Worm (Caenorhabditis elegans) whole organism, mixed stage, embryonic: ENCODE data around the gene kcnl-1.

ENCODE experiments used
- bed-3 ChIP-seq: fragments of 200-800 bp; sonication (Bioruptor generic); optimal IDR thresholded peaks from 3 replicates; lab custom pipeline; 2018; ENCODE audit warnings: mild to moderate bottlenecking, missing genetic modification characterization, moderate library complexity, missing compliant biosample characterization
- blmp-1 ChIP-seq: fragments of 150-350 bp; optimal IDR thresholded peaks from 2 replicates; lab custom pipeline; 2014; ENCODE audit warnings: missing biosample characterization, missing genetic modification characterization
- ceh-43 ChIP-seq: fragments of 200-800 bp; sonication (Bioruptor generic); optimal IDR thresholded peaks from 2 replicates; lab custom pipeline; 2018; ENCODE audit warnings: mild to moderate bottlenecking, missing genetic modification characterization, moderate library complexity, missing compliant biosample characterization
- ceh-83 ChIP-seq: fragments of 200-800 bp; sonication (Bioruptor generic); optimal IDR thresholded peaks from 2 replicates; lab custom pipeline; 2018; ENCODE audit warnings: mild to moderate bottlenecking, missing genetic modification characterization, missing compliant biosample characterization
- ces-1 ChIP-seq: fragments of 150-350 bp; optimal IDR thresholded peaks from 2 replicates; lab custom pipeline; 2014; ENCODE audit warnings: missing biosample characterization, missing genetic modification reagents, missing genetic modification characterization
- cnd-1 ChIP-seq: fragments of 200-800 bp; sonication (Bioruptor generic); optimal IDR thresholded peaks from 2 replicates; lab custom pipeline; 2018; ENCODE audit warnings: mild to moderate bottlenecking, missing genetic modification characterization, missing compliant biosample characterization
- drap-1 ChIP-seq: fragments of 200-800 bp; sonication (Bioruptor generic); optimal IDR thresholded peaks from 3 replicates; lab custom pipeline; 2018; ENCODE audit warnings: mild to moderate bottlenecking, missing genetic modification characterization, missing compliant biosample characterization
- elt-1 ChIP-seq: sonication (generic microtip); optimal IDR thresholded peaks from 2 replicates; lab custom pipeline; 2017; ENCODE audit warnings: missing genetic modification characterization, mild to moderate bottlenecking, missing compliant biosample characterization, antibody characterized with exemption, moderate library complexity, borderline replicate concordance; ENCODE audit not compliant: insufficient read depth
- elt-3 ChIP-seq: fragments of 150-350 bp; optimal IDR thresholded peaks from 2 replicates; lab custom pipeline; 2014; ENCODE audit warnings: missing biosample characterization, missing genetic modification characterization
- flh-1 ChIP-seq: fragments of 200-800 bp; sonication (Bioruptor generic); optimal IDR thresholded peaks from 2 replicates; lab custom pipeline; 2018; ENCODE audit warnings: mild to moderate bottlenecking, missing genetic modification characterization, moderate library complexity, missing compliant biosample characterization
- ham-2 ChIP-seq: fragments of 200-800 bp; sonication (Bioruptor generic); optimal IDR thresholded peaks from 2 replicates; lab custom pipeline; 2018; ENCODE audit warnings: mild to moderate bottlenecking, missing genetic modification characterization, missing compliant biosample characterization
- hlh-1 ChIP-seq: fragments of 150-350 bp; optimal IDR thresholded peaks from 2 replicates; lab custom pipeline; 2014; ENCODE audit warnings: missing biosample characterization, missing genetic modification reagents, missing genetic modification characterization
- lin-13 ChIP-seq: fragments of 150-350 bp; optimal IDR thresholded peaks from 2 replicates; lab custom pipeline; 2014; ENCODE audit warnings: missing biosample characterization, missing genetic modification characterization
- lin-32 ChIP-seq: fragments of 200-800 bp; sonication (Bioruptor generic); optimal IDR thresholded peaks from 2 replicates; lab custom pipeline; 2018; ENCODE audit warnings: mild to moderate bottlenecking, missing genetic modification characterization, missing compliant biosample characterization
- lsy-2 ChIP-seq: fragments of 150-350 bp; optimal IDR thresholded peaks from 2 replicates; lab custom pipeline; 2014; ENCODE audit warnings: missing biosample characterization, missing genetic modification characterization
- mab-5 ChIP-seq: fragments of 150-350 bp; optimal IDR thresholded peaks from 2 replicates; lab custom pipeline; 2014; ENCODE audit warnings: missing biosample characterization, missing genetic modification characterization
- mep-1 ChIP-seq: fragments of 150-350 bp; optimal IDR thresholded peaks from 2 replicates; lab custom pipeline; 2017; ENCODE audit warnings: missing biosample characterization, missing genetic modification reagents, missing genetic modification characterization, inconsistent platforms
- mls-2 ChIP-seq: sonication (generic microtip); optimal IDR thresholded peaks from 2 replicates; lab custom pipeline; 2016; ENCODE audit warnings: mild to moderate bottlenecking, missing genetic modification characterization, moderate library complexity, missing compliant biosample characterization
- nhr-12 ChIP-seq: fragments of 150-350 bp; optimal IDR thresholded peaks from 2 replicates; lab custom pipeline; 2014; ENCODE audit warnings: missing biosample characterization, missing genetic modification characterization
- nhr-2 ChIP-seq: fragments of 150-350 bp; optimal IDR thresholded peaks from 2 replicates; lab custom pipeline; 2014; ENCODE audit warnings: missing biosample characterization, missing genetic modification characterization
- nhr-28 ChIP-seq: fragments of 150-350 bp; optimal IDR thresholded peaks from 2 replicates; lab custom pipeline; 2014; ENCODE audit warnings: missing biosample characterization, missing genetic modification characterization
- nhr-76 ChIP-seq: sonication (generic microtip); optimal IDR thresholded peaks from 2 replicates; lab custom pipeline; 2017; ENCODE audit warnings: missing biosample characterization, missing genetic modification characterization
- pha-4 ChIP-seq: fragments of 150-350 bp; optimal IDR thresholded peaks from 2 replicates; lab custom pipeline; 2018; ENCODE audit warnings: missing biosample characterization, missing genetic modification reagents, missing genetic modification characterization
- sem-2 ChIP-seq: fragments of 200-800 bp; sonication (Bioruptor generic); optimal IDR thresholded peaks from 2 replicates; lab custom pipeline; 2018; ENCODE audit warnings: mild to moderate bottlenecking, missing genetic modification characterization, missing compliant biosample characterization
- tbx-8 ChIP-seq: fragments of 200-800 bp; sonication (Bioruptor generic); optimal IDR thresholded peaks from 2 replicates; lab custom pipeline; 2018; ENCODE audit warnings: mild to moderate bottlenecking, missing genetic modification characterization, moderate library complexity, missing compliant biosample characterization
- unc-120 ChIP-seq: sonication (generic microtip); optimal IDR thresholded peaks from 2 replicates; lab custom pipeline; 2017; ENCODE audit warnings: missing genetic modification characterization, missing compliant biosample characterization; ENCODE audit not compliant: poor library complexity, severe bottlenecking
- unc-39 ChIP-seq: fragments of 150-350 bp; optimal IDR thresholded peaks from 2 replicates; lab custom pipeline; 2014; ENCODE audit warnings: missing biosample characterization, missing genetic modification characterization
- unc-62 ChIP-seq: fragments of 150-350 bp; optimal IDR thresholded peaks from 2 replicates; lab custom pipeline; 2014; ENCODE audit warnings: missing biosample characterization, missing genetic modification reagents, missing genetic modification characterization
- zip-8 ChIP-seq: fragments of 150-350 bp; optimal IDR thresholded peaks from 2 replicates; lab custom pipeline; 2014; ENCODE audit warnings: missing biosample characterization, missing genetic modification characterization
- ztf-11 ChIP-seq: fragments of 150-350 bp; optimal IDR thresholded peaks from 2 replicates; lab custom pipeline; 2014; ENCODE audit warnings: missing biosample characterization, missing genetic modification characterization

The kcnl-1 gene

DNA sequence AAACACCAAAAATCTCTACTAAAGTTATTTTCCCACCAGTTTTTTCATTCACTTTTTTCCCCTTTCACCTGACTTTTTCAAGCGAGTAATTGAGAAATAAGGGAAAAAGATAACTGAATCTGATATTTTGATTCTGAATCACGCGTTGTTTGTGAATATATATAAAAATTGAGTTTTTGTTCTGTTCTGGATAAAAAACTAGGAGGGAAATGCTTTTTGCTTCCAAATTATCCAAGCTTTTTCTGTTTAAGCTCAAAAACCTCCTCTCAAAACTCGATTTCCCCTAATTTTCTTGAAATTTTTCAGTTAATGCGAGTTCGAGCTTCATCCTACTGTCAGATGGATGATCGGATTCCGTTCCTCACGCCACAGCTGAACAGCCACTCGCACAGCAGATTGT is at the start of gene kcnl-1:
TSS of gene kcnl-1 (plus strand) at position 301 of the 400 bp plus-strand sequence.
- TF ChIP-seq ceh-83 (GFP tag; lab: Kevin White, UChicago) (no peak), ham-2 (no peak), elt-1 (tag; lab: Kevin White, UChicago) (no peak), zip-8 (no peak), mab-5 (tag; lab: Kevin White, UChicago) (no peak), ces-1 (GFP tag; lab: Kevin White, UChicago) (no peak), ceh-43 (GFP tag; lab: Kevin White, UChicago) (no peak), mls-2 (tag; lab: Kevin White, UChicago) (no peak), hlh-1 (tag; lab: Kevin White, UChicago) (no peak), elt-3 (no peak), unc-62 (no peak), lsy-2 (no peak), ztf-11 (tag; lab: Kevin White, UChicago) (no peak), mep-1 (tag; lab: Kevin White, UChicago) (no peak), blmp-1 (tag; lab: Kevin White, UChicago) (no peak), cnd-1 (tag; lab: Kevin White, UChicago) (no peak)

DNA sequence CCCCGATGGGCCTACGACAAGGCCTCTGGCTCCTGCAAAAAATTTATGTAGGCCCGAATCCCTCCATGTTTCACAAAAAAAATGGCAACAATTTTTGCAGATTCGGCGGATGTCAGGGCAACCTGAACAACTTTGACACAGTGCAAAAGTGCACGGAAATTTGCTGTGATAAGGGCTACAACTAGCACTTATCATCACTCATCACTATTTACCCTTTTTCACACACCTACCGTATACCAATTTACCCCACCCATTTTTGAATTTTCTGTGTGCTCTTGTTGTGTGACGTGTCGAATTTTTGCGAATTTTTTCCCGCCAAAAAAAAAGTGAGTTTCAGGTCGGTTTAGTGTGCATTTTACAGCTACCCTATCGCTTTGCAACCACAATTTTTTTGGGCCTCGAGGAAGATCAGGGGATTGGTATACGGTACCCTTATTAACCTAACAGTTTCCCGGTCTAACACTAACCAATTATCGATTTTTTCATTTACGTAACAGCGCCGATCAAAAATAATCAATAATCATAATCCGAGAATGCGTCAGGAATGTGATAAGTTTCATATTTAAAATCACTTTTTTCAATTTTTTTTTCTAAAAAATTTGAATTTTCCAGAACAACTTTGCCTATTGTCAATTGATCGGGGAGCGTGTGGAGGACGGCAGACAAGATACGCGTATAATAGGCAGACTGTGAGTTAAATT is 46.6 kb upstream of the kcnl-1 start:
- TF ChIP-seq tbx-8 (GFP tag; lab: Kevin White, UChicago) (no peak), nhr-28 (tag; lab: Kevin White, UChicago) (no peak), elt-1 (tag; lab: Kevin White, UChicago) (no peak), flh-1 (no peak), mab-5 (tag; lab: Kevin White, UChicago) (no peak), drap-1 (no peak), elt-3 (no peak), nhr-2 (tag; lab: Kevin White, UChicago) (no peak), unc-120 (tag; lab: Kevin White, UChicago) (no peak), cnd-1 (tag; lab: Kevin White, UChicago) (no peak), ham-2 (no peak), blmp-1 (tag; lab: Kevin White, UChicago) (no peak), nhr-12 (tag; lab: Kevin White, UChicago) (no peak)

DNA sequence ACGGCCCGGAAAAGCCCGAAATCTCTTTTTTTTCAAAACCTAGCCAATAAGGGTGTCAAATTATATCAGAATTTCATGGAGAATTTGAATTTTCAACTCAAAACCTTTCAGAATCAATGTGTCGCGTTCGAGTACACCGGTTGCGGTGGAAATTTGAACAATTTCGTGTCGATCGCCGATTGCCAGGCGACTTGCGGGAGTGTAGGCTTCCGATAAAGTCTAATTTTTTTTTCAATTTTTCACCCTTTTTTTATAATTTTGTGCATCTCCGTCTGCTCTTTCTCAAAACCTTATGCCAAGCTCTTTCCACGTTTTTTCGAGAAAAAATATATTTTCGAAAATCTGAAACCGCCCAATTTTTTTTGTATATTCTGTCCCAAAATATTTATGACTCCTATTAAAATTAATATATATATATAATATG is 45.7 kb upstream of the kcnl-1 start:
- TF ChIP-seq ces-1 (GFP tag; lab: Kevin White, UChicago) (no peak), sem-2 (GFP tag; lab: Kevin White, UChicago) (no peak), unc-62 (no peak), pha-4 (tag; lab: Kevin White, UChicago) (no peak), ceh-43 (GFP tag; lab: Kevin White, UChicago) (no peak), drap-1 (no peak), elt-1 (tag; lab: Kevin White, UChicago) (no peak), cnd-1 (tag; lab: Kevin White, UChicago) (no peak)
- TF ChIP-seq, all 35 proteins: peak for 0

DNA sequence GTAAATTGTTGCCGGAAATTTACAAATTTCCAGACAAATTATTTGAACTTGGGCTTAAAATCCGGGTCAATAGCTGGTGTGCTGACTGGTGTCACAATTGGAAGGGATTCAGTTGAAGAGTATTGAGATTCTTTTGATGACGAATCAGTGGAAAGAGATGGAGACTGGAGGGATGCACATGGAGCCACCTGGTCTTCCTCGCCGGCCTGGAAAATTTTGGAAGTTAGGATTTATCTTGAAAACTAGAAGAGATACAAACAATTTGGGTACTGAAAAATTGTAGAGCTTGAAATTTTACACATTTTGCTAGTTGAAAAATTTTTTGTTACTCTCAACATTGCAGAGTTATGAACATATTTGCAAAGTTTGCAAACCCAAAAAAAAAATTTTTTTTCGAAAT is 45.1 kb upstream of the kcnl-1 start:
- no peak for TF ChIP-seq ces-1 (GFP tag; lab: Kevin White, UChicago)
- no peak for TF ChIP-seq unc-39 (tag; lab: Kevin White, UChicago)
- TF ChIP-seq lin-32 (GFP tag; lab: Kevin White, UChicago): no peak
- TF ChIP-seq bed-3: no peak
- TF ChIP-seq pha-4 (tag; lab: Kevin White, UChicago): no peak
- no peak for TF ChIP-seq hlh-1 (tag; lab: Kevin White, UChicago)
- TF ChIP-seq mab-5 (tag; lab: Kevin White, UChicago): no peak
- TF ChIP-seq lin-13 (tag; lab: Kevin White, UChicago): no peak
- TF ChIP-seq, all 35 proteins: peak for 0

DNA sequence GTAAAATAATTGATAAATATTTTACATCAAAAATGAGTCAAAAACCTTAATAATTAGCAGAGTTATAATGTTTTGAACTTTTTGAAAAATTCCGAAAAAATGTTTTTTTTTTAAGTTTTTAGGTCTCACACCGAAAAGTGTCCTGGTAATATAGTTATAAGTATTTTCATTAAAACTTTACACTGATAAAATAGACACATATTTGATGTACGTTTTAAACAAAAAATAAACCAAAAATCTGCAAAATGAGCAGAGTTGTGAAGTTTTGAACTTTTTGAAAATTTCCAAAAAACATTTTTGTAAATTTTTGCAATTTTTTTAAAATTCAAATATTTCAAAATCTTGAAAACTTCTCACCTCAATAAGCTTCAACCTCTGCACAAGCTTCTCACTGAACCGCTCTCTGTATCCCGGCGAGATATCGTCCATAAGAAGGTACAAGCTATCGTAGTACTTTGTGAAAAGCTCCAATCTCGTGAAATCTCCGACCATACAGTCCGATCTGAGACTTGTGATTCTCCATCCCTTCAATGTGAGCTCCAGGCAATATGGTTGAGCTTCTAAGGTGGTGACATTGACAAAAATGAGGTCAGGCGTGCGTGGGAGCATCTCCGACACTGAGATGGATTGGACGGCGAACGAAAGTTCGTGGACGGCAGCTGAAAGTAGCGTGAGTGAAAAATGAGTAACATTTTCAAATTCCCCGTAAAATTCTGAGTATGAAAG is 44.4 kb upstream of the kcnl-1 start:
- no peak for TF ChIP-seq drap-1
- no peak for TF ChIP-seq bed-3
- no peak for TF ChIP-seq mab-5 (tag; lab: Kevin White, UChicago)
- no peak for TF ChIP-seq ceh-43 (GFP tag; lab: Kevin White, UChicago)
- no peak for TF ChIP-seq lin-13 (tag; lab: Kevin White, UChicago)
- no peak for TF ChIP-seq mep-1 (tag; lab: Kevin White, UChicago)
- TF ChIP-seq ztf-11 (tag; lab: Kevin White, UChicago): no peak
- TF ChIP-seq nhr-76 (tag; lab: Kevin White, UChicago): no peak
